Worm (Caenorhabditis elegans) whole organism, L1 larva: ENCODE data around the gene str-185.

Experiments used
- C04F5.9 ChIP-seq: sonication (generic microtip); optimal IDR thresholded peaks from 2 replicates; lab custom pipeline; 2016; ENCODE audit warnings: missing genetic modification characterization, missing compliant biosample characterization
- C34B4.2 ChIP-seq: sonication (generic microtip); optimal IDR thresholded peaks from 2 replicates; lab custom pipeline; 2017; ENCODE audit warnings: mild to moderate bottlenecking, missing genetic modification characterization, missing compliant biosample characterization
- alr-1 ChIP-seq: fragments of 200-800 bp; sonication (Bioruptor generic); optimal IDR thresholded peaks from 2 replicates; lab custom pipeline; 2018; ENCODE audit warnings: borderline replicate concordance, mild to moderate bottlenecking, missing genetic modification characterization, missing compliant biosample characterization
- dpl-1 ChIP-seq, 3 experiments: fragments of 150-350 bp in 2 of 3; sonication (generic microtip) in 1 of 3; optimal IDR thresholded peaks; 2 replicates each; lab custom pipeline; 2014 to 2017; ENCODE audit warnings: missing biosample characterization in 3 of 3, missing genetic modification characterization in 3 of 3, missing genetic modification reagents in 3 of 3
- dsc-1 ChIP-seq: sonication (generic microtip); optimal IDR thresholded peaks from 2 replicates; lab custom pipeline; 2016; ENCODE audit warnings: mild to moderate bottlenecking, missing genetic modification characterization, missing compliant biosample characterization
- efl-1 ChIP-seq, 4 experiments: fragments of 150-350 bp; optimal IDR thresholded peaks in 3 of 4; peaks in 1 of 4; 1 replicate in 1 of 4; 2 replicates in 3 of 4; lab custom pipeline; 2014; ENCODE audit warnings: missing biosample characterization in 2 of 4, missing genetic modification characterization in 2 of 4, missing genetic modification reagents in 2 of 4
- efl-3 ChIP-seq: fragments of 200-800 bp; sonication (Bioruptor generic); optimal IDR thresholded peaks from 2 replicates; lab custom pipeline; 2018; ENCODE audit warnings: mild to moderate bottlenecking, missing genetic modification characterization, missing compliant biosample characterization
- egl-27 ChIP-seq, 2 experiments: fragments of 150-350 bp in 1 of 2; sonication (generic microtip); optimal IDR thresholded peaks; 3 replicates each; lab custom pipeline; 2017 to 2018; ENCODE audit warnings: missing biosample characterization in 2 of 2, missing genetic modification characterization in 2 of 2, missing genetic modification reagents in 2 of 2
- elt-3 ChIP-seq, 6 experiments: fragments of 150-350 bp in 1 of 6; sonication (generic microtip); optimal IDR thresholded peaks; 2 replicates each; lab custom pipeline; 2017 to 2018; ENCODE audit warnings: missing biosample characterization in 6 of 6, missing genetic modification characterization in 6 of 6, inconsistent platforms in 1 of 6
- ets-5 ChIP-seq: fragments of 200-800 bp; sonication (Bioruptor generic); IDR thresholded peaks from 2 replicates; pipeline ENCODE4 v1.3.6; 2022; ENCODE audit warnings: missing genetic modification characterization, missing compliant biosample characterization
- fkh-10 ChIP-seq: sonication (generic microtip); optimal IDR thresholded peaks from 2 replicates; lab custom pipeline; 2017; ENCODE audit warnings: missing biosample characterization, missing genetic modification reagents, missing genetic modification characterization
- fos-1 ChIP-seq: fragments of 150-350 bp; optimal IDR thresholded peaks from 2 replicates; lab custom pipeline; 2014; ENCODE audit warnings: missing biosample characterization, missing genetic modification characterization
- grh-1 ChIP-seq: fragments of 200-800 bp; sonication (Bioruptor generic); IDR thresholded peaks from 2 replicates; pipeline ENCODE4 v1.3.6; 2022; ENCODE audit warnings: missing genetic modification reagents, missing genetic modification characterization, missing compliant biosample characterization
- hlh-17 ChIP-seq: fragments of 200-800 bp; sonication (Bioruptor generic); optimal IDR thresholded peaks from 2 replicates; lab custom pipeline; 2018; ENCODE audit warnings: missing genetic modification characterization, mild to moderate bottlenecking, missing compliant biosample characterization, moderate library complexity, borderline replicate concordance
- hlh-4 ChIP-seq: sonication (generic microtip); optimal IDR thresholded peaks from 2 replicates; lab custom pipeline; 2016; ENCODE audit warnings: mild to moderate bottlenecking, missing genetic modification characterization, missing compliant biosample characterization
- hpl-2 ChIP-seq: fragments of 150-350 bp; optimal IDR thresholded peaks from 2 replicates; lab custom pipeline; 2014; ENCODE audit warnings: missing biosample characterization, missing genetic modification reagents, missing genetic modification characterization
- lin-13 ChIP-seq: fragments of 150-350 bp; optimal IDR thresholded peaks from 2 replicates; lab custom pipeline; 2014; ENCODE audit warnings: missing biosample characterization, missing genetic modification reagents, missing genetic modification characterization
- lin-14 ChIP-seq: fragments of 200-800 bp; sonication (Bioruptor generic); optimal IDR thresholded peaks from 2 replicates; lab custom pipeline; 2018; ENCODE audit warnings: mild to moderate bottlenecking, missing genetic modification characterization, moderate library complexity, missing compliant biosample characterization
- lin-39 ChIP-seq: fragments of 150-350 bp; optimal IDR thresholded peaks from 2 replicates; lab custom pipeline; 2014; ENCODE audit warnings: missing biosample characterization, missing genetic modification reagents, missing genetic modification characterization
- lsy-2 ChIP-seq, 2 experiments: fragments of 150-350 bp; optimal IDR thresholded peaks; 2 replicates each; lab custom pipeline; 2014; ENCODE audit warnings: missing biosample characterization in 2 of 2, missing genetic modification characterization in 2 of 2
- mep-1 ChIP-seq: fragments of 150-350 bp; optimal IDR thresholded peaks from 2 replicates; lab custom pipeline; 2014; ENCODE audit warnings: missing biosample characterization, missing genetic modification characterization
- nhr-11 ChIP-seq: fragments of 150-350 bp; optimal IDR thresholded peaks from 2 replicates; lab custom pipeline; 2014; ENCODE audit warnings: missing biosample characterization, missing genetic modification characterization
- nhr-19 ChIP-seq: fragments of 200-800 bp; sonication (Bioruptor generic); conservative IDR thresholded peaks from 2 replicates; pipeline ENCODE4 v1.3.6; 2022; ENCODE audit warnings: missing genetic modification characterization, missing compliant biosample characterization
- nhr-20 ChIP-seq: sonication (generic microtip); optimal IDR thresholded peaks from 2 replicates; lab custom pipeline; 2016; ENCODE audit warnings: mild to moderate bottlenecking, missing genetic modification characterization, missing compliant biosample characterization
- nhr-237 ChIP-seq: fragments of 150-350 bp; optimal IDR thresholded peaks from 2 replicates; lab custom pipeline; 2014; ENCODE audit warnings: missing biosample characterization, missing genetic modification characterization
- nhr-47 ChIP-seq: sonication (generic microtip); optimal IDR thresholded peaks from 2 replicates; lab custom pipeline; 2016; ENCODE audit warnings: mild to moderate bottlenecking, missing genetic modification characterization, moderate library complexity, missing compliant biosample characterization
- nhr-71 ChIP-seq: sonication (generic microtip); optimal IDR thresholded peaks from 2 replicates; lab custom pipeline; 2016; ENCODE audit warnings: mild to moderate bottlenecking, missing genetic modification characterization, moderate library complexity, missing compliant biosample characterization
- nhr-76 ChIP-seq: sonication (generic microtip); optimal IDR thresholded peaks from 2 replicates; lab custom pipeline; 2017; ENCODE audit warnings: missing biosample characterization, missing genetic modification characterization
- nhr-85 ChIP-seq: sonication (generic microtip); peaks from one replicate; lab custom pipeline; 2016; ENCODE audit warnings: missing genetic modification characterization, inconsistent platforms, missing compliant biosample characterization
- pag-3 ChIP-seq: sonication (generic microtip); optimal IDR thresholded peaks from 2 replicates; lab custom pipeline; 2017; ENCODE audit warnings: missing genetic modification characterization, mild to moderate bottlenecking, missing compliant biosample characterization, antibody characterized with exemption, borderline replicate concordance; ENCODE audit not compliant: insufficient read depth
- pqm-1 ChIP-seq: sonication (generic microtip); optimal IDR thresholded peaks from 3 replicates; lab custom pipeline; 2017; ENCODE audit warnings: missing biosample characterization, missing genetic modification characterization
- rnt-1 ChIP-seq: sonication (generic microtip); optimal IDR thresholded peaks from 2 replicates; lab custom pipeline; 2016; ENCODE audit warnings: mild to moderate bottlenecking, missing genetic modification characterization, moderate library complexity, missing compliant biosample characterization
- skn-1 ChIP-seq: fragments of 150-350 bp; optimal IDR thresholded peaks from 2 replicates; lab custom pipeline; 2014; ENCODE audit warnings: missing biosample characterization, missing genetic modification characterization
- snu-23 ChIP-seq: sonication (generic microtip); optimal IDR thresholded peaks from 2 replicates; lab custom pipeline; 2016; ENCODE audit warnings: missing genetic modification characterization, missing compliant biosample characterization
- sox-4 ChIP-seq: sonication (generic microtip); optimal IDR thresholded peaks from 2 replicates; lab custom pipeline; 2016; ENCODE audit warnings: missing genetic modification characterization, missing compliant biosample characterization
- sup-37 ChIP-seq: fragments of 200-800 bp; sonication (Bioruptor generic); optimal IDR thresholded peaks from 2 replicates; lab custom pipeline; 2018; ENCODE audit warnings: mild to moderate bottlenecking, missing genetic modification characterization, missing compliant biosample characterization
- tbx-2 ChIP-seq: sonication (generic microtip); optimal IDR thresholded peaks from 2 replicates; lab custom pipeline; 2016; ENCODE audit warnings: missing genetic modification characterization, missing compliant biosample characterization
- unc-130 ChIP-seq: fragments of 150-350 bp; optimal IDR thresholded peaks from 2 replicates; lab custom pipeline; 2017; ENCODE audit warnings: missing biosample characterization, missing genetic modification characterization, inconsistent platforms
- unc-30 ChIP-seq: sonication (generic microtip); optimal IDR thresholded peaks from 2 replicates; lab custom pipeline; 2017; ENCODE audit warnings: missing biosample characterization, missing genetic modification characterization
- unc-62 ChIP-seq: fragments of 150-350 bp; optimal IDR thresholded peaks from 2 replicates; lab custom pipeline; 2014; ENCODE audit warnings: missing biosample characterization, missing genetic modification reagents, missing genetic modification characterization
- unc-86 ChIP-seq: sonication (generic microtip); optimal IDR thresholded peaks from 2 replicates; lab custom pipeline; 2016; ENCODE audit warnings: missing genetic modification characterization, missing compliant biosample characterization
- xbp-1 ChIP-seq: sonication (generic microtip); optimal IDR thresholded peaks from 2 replicates; lab custom pipeline; 2016; ENCODE audit warnings: missing genetic modification characterization, missing compliant biosample characterization
- zag-1 ChIP-seq: fragments of 150-350 bp; optimal IDR thresholded peaks from 2 replicates; lab custom pipeline; 2014; ENCODE audit warnings: missing biosample characterization, missing genetic modification characterization
- ztf-11 ChIP-seq, 2 experiments: sonication (generic microtip); optimal IDR thresholded peaks; 2 replicates each; lab custom pipeline; 2016 to 2017; ENCODE audit warnings: missing genetic modification characterization in 2 of 2, missing biosample characterization in 1 of 2, missing compliant biosample characterization in 1 of 2
- ztf-4 ChIP-seq: fragments of 150-350 bp; optimal IDR thresholded peaks from 2 replicates; lab custom pipeline; 2014; ENCODE audit warnings: missing biosample characterization, missing genetic modification characterization

The str-185 gene

DNA sequence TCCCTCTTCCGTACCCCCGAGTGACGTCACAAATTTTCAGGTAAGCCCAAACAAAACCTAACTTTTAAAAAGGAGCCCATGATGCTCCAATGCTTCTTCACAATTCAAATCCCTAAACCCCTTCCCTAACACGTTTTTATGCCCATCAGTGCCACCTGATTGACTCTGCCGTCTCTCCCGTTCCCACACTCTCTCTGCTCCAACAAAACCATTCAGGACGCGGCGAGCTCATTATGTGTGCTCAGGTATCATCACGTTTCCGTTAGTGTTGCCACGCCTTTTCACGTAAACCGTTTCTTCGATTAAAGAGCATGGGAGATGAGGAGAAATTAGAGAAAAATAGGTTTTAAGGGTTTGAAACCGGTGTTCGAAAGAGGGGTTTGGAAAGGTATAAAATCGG is 33.3 kb upstream of the str-185 start, which contains the start of gene M01H9.2:
M01H9.2 (minus strand) TSS at position 101 of the 400 bp plus-strand sequence.
- no peak for TF ChIP-seq C34B4.2 (tag; lab: Kevin White, UChicago)
- TF ChIP-seq unc-62, result no peak
- no peak for TF ChIP-seq unc-130 (tag; lab: Kevin White, UChicago)
- no peak for TF ChIP-seq unc-86 (tag; lab: Kevin White, UChicago)
- no peak for TF ChIP-seq zag-1
- no peak for TF ChIP-seq pqm-1 (tag; lab: Kevin White, UChicago)
- TF ChIP-seq hlh-17 (GFP tag; lab: Kevin White, UChicago), result no peak
- TF ChIP-seq hpl-2, result no peak
- no peak for TF ChIP-seq skn-1 (tag; lab: Kevin White, UChicago)
- no peak for TF ChIP-seq dsc-1 (tag; lab: Kevin White, UChicago)
- no peak for TF ChIP-seq nhr-85
- no peak for TF ChIP-seq sox-4 (tag; lab: Kevin White, UChicago)
- TF ChIP-seq hlh-4 (tag; lab: Kevin White, UChicago), result no peak
- no peak for TF ChIP-seq lin-14
- no peak for TF ChIP-seq ztf-4 (tag; lab: Kevin White, UChicago)
- TF ChIP-seq fkh-10, result no peak
- no peak for TF ChIP-seq lin-13
- no peak for TF ChIP-seq nhr-237 (tag; lab: Kevin White, UChicago)
- TF ChIP-seq, all 84 proteins: peak for 0

DNA sequence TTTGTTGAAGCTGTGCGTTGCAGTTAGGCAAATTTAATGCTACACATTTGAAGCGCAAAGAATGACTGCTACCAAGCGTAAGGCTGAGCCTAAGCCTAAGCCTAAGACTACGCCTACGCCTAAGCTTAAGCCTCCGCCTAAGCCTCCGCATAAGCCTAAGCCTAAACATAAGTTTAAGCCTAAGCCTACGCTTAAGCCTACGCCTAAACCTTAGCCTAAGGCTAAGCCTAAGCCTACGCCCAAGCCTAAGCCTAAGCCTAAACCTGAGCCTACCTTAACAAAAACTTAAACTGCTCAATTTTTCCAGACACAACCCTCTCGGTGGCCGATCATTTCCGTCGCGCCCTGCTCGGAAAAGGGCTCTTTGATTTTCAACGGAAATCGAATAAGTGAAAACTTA is 29.5 kb upstream of the str-185 start:
- TF ChIP-seq unc-30 (tag; lab: Kevin White, UChicago), result no peak
- no peak for TF ChIP-seq efl-1 (optimal IDR thresholded peaks at IDR 0.05; lab: Kevin White, UChicago)
- TF ChIP-seq efl-1 (GFP tag; optimal IDR thresholded peaks at IDR 0.05 in 1 of 2; lab: Kevin White, UChicago), result peak in 1 of 2 experiments; percentile 87
- peak; percentile 27 for TF ChIP-seq nhr-85

ce11 chrIV:4456658-4457057 is 26.9 kb upstream of the str-185 start:
- TF ChIP-seq ets-5 (GFP tag; lab: Robert Waterston, UW) (no peak), egl-27 (tag; optimal IDR thresholded peaks at IDR 0.05; lab: Kevin White, UChicago) (no peak), nhr-20 (tag; lab: Kevin White, UChicago) (no peak), ztf-4 (tag; lab: Kevin White, UChicago) (no peak), alr-1 (tag; lab: Kevin White, UChicago) (no peak), elt-3 (tag; optimal IDR thresholded peaks at IDR 0.05; lab: Kevin White, UChicago) (no peak), unc-86 (tag; lab: Kevin White, UChicago) (no peak), C04F5.9 (no peak), nhr-11 (tag; lab: Kevin White, UChicago) (no peak), xbp-1 (tag; lab: Kevin White, UChicago) (no peak), ztf-11 (tag; optimal IDR thresholded peaks at IDR 0.05; lab: Kevin White, UChicago) (no peak), nhr-76 (tag; lab: Kevin White, UChicago) (no peak), sup-37 (no peak), lin-39 (tag; lab: Kevin White, UChicago) (no peak), efl-3 (no peak), grh-1 (GFP tag; lab: Robert Waterston, UW) (no peak), unc-30 (tag; lab: Kevin White, UChicago) (no peak), nhr-47 (no peak)
- TF ChIP-seq, all 84 proteins: peak for 0

ce11 chrIV:4454330-4455173 is 24.8 kb upstream of the str-185 start, which contains the start of gene R08C7.11:
R08C7.11 (minus strand) TSS chrIV:4454937.
- TF ChIP-seq pag-3 (tag; lab: Kevin White, UChicago) (no peak), fos-1 (no peak), nhr-19 (GFP tag; lab: Robert Waterston, UW) (peak; percentile 46; the same call in 1 of the 2 replicates), mep-1 (tag; lab: Kevin White, UChicago) (peak; percentile 28), tbx-2 (no peak), ztf-11 (tag; optimal IDR thresholded peaks at IDR 0.05; lab: Kevin White, UChicago) (no peak), fkh-10 (no peak), rnt-1 (tag; lab: Kevin White, UChicago) (peak; percentile 63), elt-3 (tag; optimal IDR thresholded peaks at IDR 0.05; lab: Kevin White, UChicago) (peak in 2 of 6 experiments; percentile 5 to 66), unc-130 (tag; lab: Kevin White, UChicago) (peak; percentile 38), nhr-85 (peak; percentile 82), dpl-1 (GFP tag; optimal IDR thresholded peaks at IDR 0.05; lab: Kevin White, UChicago) (peak; percentile 2 to 16 (median 14)), lsy-2 (tag; optimal IDR thresholded peaks at IDR 0.05; lab: Kevin White, UChicago) (peak; percentile 27 to 30), snu-23 (GFP tag; lab: Kevin White, UChicago) (peak; percentile 39), sup-37 (peak; percentile 34), nhr-71 (tag; lab: Kevin White, UChicago) (peak; percentile 40), skn-1 (tag; lab: Kevin White, UChicago) (peak; percentile 5)
